Worm (Caenorhabditis elegans) whole organism, L4/young adult: Measurements from ENCODE around the gene Y39E4B.6.

Experiments
- W03F9.2 ChIP-seq: fragments of 150-350 bp; optimal IDR thresholded peaks from 2 replicates; lab custom pipeline; 2014; ENCODE audit warnings: missing biosample characterization, missing genetic modification characterization
- dao-5 ChIP-seq: sonication (generic microtip); optimal IDR thresholded peaks from 2 replicates; lab custom pipeline; 2016; ENCODE audit warnings: missing genotype, missing genetic modification characterization, moderate library complexity, missing compliant biosample characterization
- him-1 ChIP-seq: sonication (generic microtip); optimal IDR thresholded peaks from 2 replicates; lab custom pipeline; 2016; ENCODE audit warnings: missing genotype, missing genetic modification reagents, missing genetic modification characterization, missing compliant biosample characterization

DNA sequence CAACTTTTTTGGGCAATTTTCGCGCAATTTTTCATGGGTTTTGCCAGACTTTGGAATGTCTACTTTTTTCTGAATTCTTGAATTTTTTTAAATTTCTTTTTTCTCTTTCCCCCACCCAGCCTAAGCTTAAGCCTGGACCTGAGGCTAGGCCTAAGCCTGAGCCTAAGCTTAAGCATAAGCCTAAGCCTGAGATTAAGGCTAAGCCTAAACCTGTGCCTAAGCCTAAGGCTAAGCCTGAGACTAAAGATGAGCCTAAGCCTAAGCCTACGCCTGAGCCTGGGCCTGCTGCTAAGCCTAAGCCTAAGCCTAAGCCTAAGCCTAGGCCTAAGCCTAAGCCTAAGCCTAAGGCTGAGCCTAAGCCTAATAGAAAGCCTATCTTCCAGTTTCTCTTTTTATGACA is 14.3 kb upstream of the Y39E4B.6 start:
- TF ChIP-seq W03F9.2 (no peak), him-1 (tag; lab: Kevin White, UChicago) (no peak), dao-5 (tag; lab: Kevin White, UChicago) (no peak)
